Fruit fly (Drosophila melanogaster): Measurements from ENCODE around the gene CG11658.

Gene CG11658

DNA sequence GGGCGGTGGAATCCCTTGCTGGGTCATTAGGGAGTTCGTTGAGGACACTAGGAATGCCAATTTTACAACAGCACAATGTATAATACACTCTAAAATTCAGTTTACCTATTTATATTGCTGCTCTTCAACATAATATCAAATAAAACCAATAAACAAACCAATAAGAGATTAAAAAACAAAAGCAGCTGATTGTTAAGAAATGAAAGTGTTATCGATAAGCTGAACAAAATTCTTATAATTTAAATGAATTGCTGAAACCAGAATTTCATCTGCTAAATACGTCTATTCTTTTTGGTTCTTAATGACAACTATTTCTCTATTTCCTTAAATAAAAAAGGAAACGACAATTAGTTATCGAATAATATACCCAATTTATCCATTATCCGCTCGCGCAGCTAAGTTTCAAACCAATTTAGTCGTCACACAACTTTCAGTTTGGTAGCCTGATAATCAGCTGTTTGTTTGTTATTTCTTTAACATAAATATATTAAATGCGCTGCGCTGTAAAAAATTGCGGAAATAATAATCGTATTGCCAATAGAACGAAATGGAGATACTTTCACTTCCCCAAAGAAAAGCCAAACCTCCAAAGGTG is 17.1 kb downstream of the CG11658 start, which contains the start of the genes Pldn and CG14135 (continued):
- no peak for TF ChIP-seq Ptx1 (GFP tag; IDR thresholded peaks at IDR 0.05)
- TF ChIP-seq vnd (GFP tag; IDR thresholded peaks at IDR 0.05; ENCODE audit: partially characterized antibody), result no peak
- no peak for TF ChIP-seq sob (GFP tag; IDR thresholded peaks at IDR 0.05)
- TF ChIP-seq ci (GFP tag; IDR thresholded peaks at IDR 0.05), result no peak
- TF ChIP-seq CG1603 (tag; optimal IDR thresholded peaks at IDR 0.05), result peak; percentile 49
- peak; percentile 53; the same call in 2 of the 3 replicates for TF ChIP-seq HLH4C (GFP tag; IDR thresholded peaks at IDR 0.05; ENCODE audit: partially characterized antibody)
- no peak for TF ChIP-seq CG7556 (GFP tag; optimal IDR thresholded peaks at IDR 0.05)
- peak; percentile 16; the same call in 1 of the 2 replicates for TF ChIP-seq amos (GFP tag; IDR thresholded peaks at IDR 0.05; ENCODE audit: partially characterized antibody)
- peak; percentile 75 for TF ChIP-seq CG8924 (tag; optimal IDR thresholded peaks at IDR 0.05)
- no peak for TF ChIP-seq Hr51 (GFP tag; optimal IDR thresholded peaks at IDR 0.05)
- no peak for TF ChIP-seq CG1602 (GFP tag; optimal IDR thresholded peaks at IDR 0.05)
- no peak for TF ChIP-seq ab (GFP tag; optimal IDR thresholded peaks at IDR 0.05)
- no peak for TF ChIP-seq luna (GFP tag; optimal IDR thresholded peaks at IDR 0.05)
- TF ChIP-seq Lpt (GFP tag; optimal IDR thresholded peaks at IDR 0.05), result no peak
- TF ChIP-seq wdn (GFP tag; IDR thresholded peaks at IDR 0.05), result no peak
- TF ChIP-seq CG5953 (GFP tag; IDR thresholded peaks at IDR 0.05), result no peak
- peak; percentile 85 for TF ChIP-seq MBD-R2 (GFP tag; IDR thresholded peaks at IDR 0.05)
- no peak for TF ChIP-seq Ssrp (tag; optimal IDR thresholded peaks at IDR 0.05)
- TF ChIP-seq HmgZ (tag; optimal IDR thresholded peaks at IDR 0.05), result peak; percentile 49
- TF ChIP-seq CG15601 (tag; optimal IDR thresholded peaks at IDR 0.05), result no peak
- peak; percentile 97 to 99 for TF ChIP-seq crp (GFP tag; optimal IDR thresholded peaks at IDR 0.05)
- no peak for TF ChIP-seq CG7928 (GFP tag; optimal IDR thresholded peaks at IDR 0.05)
- TF ChIP-seq CG10979 (tag; optimal IDR thresholded peaks at IDR 0.05), result no peak
- no peak for TF ChIP-seq repo (GFP tag; optimal IDR thresholded peaks at IDR 0.05)
- TF ChIP-seq CG12659 (GFP tag; optimal IDR thresholded peaks at IDR 0.05), result peak; percentile 42
- TF ChIP-seq chinmo (GFP tag; IDR thresholded peaks at IDR 0.05; ENCODE audit: partially characterized antibody), result no peak
- no peak for TF ChIP-seq Hmr (GFP tag; optimal IDR thresholded peaks at IDR 0.05)
- TF ChIP-seq Kr (GFP tag; optimal IDR thresholded peaks at IDR 0.05), result no peak
- no peak for TF ChIP-seq CG10565 (GFP tag; optimal IDR thresholded peaks at IDR 0.05)
- peak; percentile 75 for TF ChIP-seq pita (GFP tag; optimal IDR thresholded peaks at IDR 0.05)
- peak; percentile 65 for TF ChIP-seq CG6854 (GFP tag; optimal IDR thresholded peaks at IDR 0.05)
- no peak for TF ChIP-seq CG16863 (GFP tag; optimal IDR thresholded peaks at IDR 0.05)
- no peak for TF ChIP-seq dmrt11E (tag; optimal IDR thresholded peaks at IDR 0.05)
- TF ChIP-seq insv (GFP tag; optimal IDR thresholded peaks at IDR 0.05), result peak in 1 of 2 experiments; percentile 29
- TF ChIP-seq trem (tag; optimal IDR thresholded peaks at IDR 0.05), result peak; percentile 53
- peak; percentile 72 for TF ChIP-seq Elba2 (GFP tag; optimal IDR thresholded peaks at IDR 0.05)
- TF ChIP-seq bcd (GFP tag; optimal IDR thresholded peaks at IDR 0.05), result peak; percentile 8
- peak; percentile 14 for TF ChIP-seq gsb-n (tag; optimal IDR thresholded peaks at IDR 0.05)
- TF ChIP-seq Trl (optimal IDR thresholded peaks at IDR 0.05), result no peak
- no peak for TF ChIP-seq Trl (GFP tag; optimal IDR thresholded peaks at IDR 0.05)
- no peak for TF ChIP-seq Doc2 (GFP tag; IDR thresholded peaks at IDR 0.05)
- peak; percentile 22 for TF ChIP-seq Nf-YC (tag; optimal IDR thresholded peaks at IDR 0.05)
- TF ChIP-seq CG15011 (GFP tag; optimal IDR thresholded peaks at IDR 0.05), result no peak
- no peak for TF ChIP-seq hth (optimal IDR thresholded peaks at IDR 0.05)
- peak; percentile 50 for TF ChIP-seq YL-1 (GFP tag; optimal IDR thresholded peaks at IDR 0.05)
- peak; percentile 77 for TF ChIP-seq sens (GFP tag)
- no peak; the same call in 1 of the 2 replicates for TF ChIP-seq Bgb (GFP tag; IDR thresholded peaks at IDR 0.05; ENCODE audit: partially characterized antibody)
- TF ChIP-seq CG11560 (tag; IDR thresholded peaks at IDR 0.05), result peak; percentile 98
- TF ChIP-seq bbx (GFP tag; IDR thresholded peaks at IDR 0.05; ENCODE audit: partially characterized antibody), result no peak
- no peak for TF ChIP-seq CG16815 (GFP tag; optimal IDR thresholded peaks at IDR 0.05)

All from whole organism, embryonic.